Fruit fly (Drosophila melanogaster) whole organism, adult: Measurements from ENCODE around the gene ouib.
A peak's percentile ranks its signal among the peaks of the same experiment; 100 is the strongest.

Experiments used
- CG12768 ChIP-seq: fragments of 200-800 bp; sonication (Bioruptor generic); optimal IDR thresholded peaks from 2 replicates; lab custom pipeline; 2017; ENCODE audit warnings: missing biosample characterization, missing genetic modification characterization, mild to moderate bottlenecking, moderate library complexity, missing genetic modification reagents
- CG33017 ChIP-seq: fragments of 200-800 bp; sonication (Bioruptor generic); optimal IDR thresholded peaks from 2 replicates; lab custom pipeline; 2018; ENCODE audit warnings: missing biosample characterization, mild to moderate bottlenecking, missing genetic modification characterization, moderate library complexity
- CG7101 ChIP-seq: fragments of 200-800 bp; sonication (Bioruptor generic); optimal IDR thresholded peaks from 2 replicates; lab custom pipeline; 2018; ENCODE audit warnings: missing biosample characterization, mild to moderate bottlenecking, missing genetic modification characterization, moderate library complexity
- Clk ChIP-seq: fragments of 200-800 bp; sonication (Bioruptor generic); optimal IDR thresholded peaks from 2 replicates; lab custom pipeline; 2017; ENCODE audit warnings: missing biosample characterization, missing genetic modification characterization
- Hr96 ChIP-seq: fragments of 200-800 bp; sonication (Bioruptor generic); optimal IDR thresholded peaks from 2 replicates; lab custom pipeline; 2016; ENCODE audit warnings: missing biosample characterization, missing genetic modification characterization
- bab1 ChIP-seq: fragments of 200-800 bp; sonication (Bioruptor generic); optimal IDR thresholded peaks from 3 replicates; lab custom pipeline; 2019; ENCODE audit warnings: missing biosample characterization, mild to moderate bottlenecking, missing genetic modification characterization, moderate library complexity
- kay ChIP-seq: fragments of 200-800 bp; sonication (Bioruptor generic); peaks from one replicate; lab custom pipeline; 2016; ENCODE audit warnings: missing biosample characterization, missing genetic modification characterization, borderline replicate concordance

DNA sequence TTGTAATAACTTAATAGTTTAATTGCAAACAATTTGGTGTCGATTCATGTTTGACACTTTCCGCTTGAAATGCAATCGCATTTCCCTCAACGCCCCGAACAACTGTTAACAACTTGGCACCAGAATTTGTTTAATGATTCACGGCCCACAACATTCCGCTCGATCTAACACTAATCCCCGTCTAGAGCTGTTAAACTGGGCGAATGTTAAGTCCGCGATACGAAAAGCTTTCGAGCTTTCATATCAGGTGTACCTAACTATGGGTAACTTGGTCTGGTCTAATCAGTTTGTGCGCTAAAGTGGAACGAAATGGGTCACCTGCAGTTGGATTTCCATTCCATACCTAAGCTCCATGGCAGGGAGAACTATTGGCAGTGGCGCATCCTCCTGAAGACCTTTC, 47.9 kb downstream of the ouib start, which contains the start of gene CG34301:
- TF ChIP-seq kay (GFP tag; lab: Kevin White, UChicago) (peak; percentile 86), CG12768 (GFP tag; lab: Kevin White, UChicago) (no peak), bab1 (GFP tag; lab: Kevin White, UChicago) (no peak), CG33017 (tag; lab: Kevin White, UChicago) (no peak), Clk (GFP tag; lab: Kevin White, UChicago) (no peak), CG7101 (tag; lab: Kevin White, UChicago) (no peak), Hr96 (no peak)
